Worm (Caenorhabditis elegans) whole organism, young adult: Measurements from ENCODE around the gene fbxb-77.

Source experiments
- B0261.1 ChIP-seq: sonication (generic microtip); optimal IDR thresholded peaks from 2 replicates; lab custom pipeline; 2016; ENCODE audit warnings: mild to moderate bottlenecking, missing genetic modification characterization, moderate library complexity, missing compliant biosample characterization
- D2030.7 ChIP-seq: fragments of 200-800 bp; sonication (Bioruptor generic); IDR thresholded peaks from 2 replicates; pipeline ENCODE4 v1.3.6; 2022; ENCODE audit warnings: missing genetic modification reagents, missing genetic modification characterization, missing compliant biosample characterization
- F33H1.4 ChIP-seq: fragments of 200-800 bp; sonication (Bioruptor generic); IDR thresholded peaks from 2 replicates; pipeline ENCODE4 v1.3.6; 2022; ENCODE audit warnings: missing genetic modification reagents, missing genetic modification characterization, missing compliant biosample characterization
- F37B4.10 ChIP-seq: fragments of 200-800 bp; sonication (Bioruptor generic); IDR thresholded peaks from 2 replicates; pipeline ENCODE4 v1.3.6; 2022; ENCODE audit warnings: missing genetic modification characterization, missing compliant biosample characterization
- F57A8.1 ChIP-seq: fragments of 200-800 bp; sonication (Bioruptor generic); optimal IDR thresholded peaks from 2 replicates; lab custom pipeline; 2018; ENCODE audit warnings: mild to moderate bottlenecking, missing genetic modification characterization, moderate library complexity, missing compliant biosample characterization
- F57C9.4 ChIP-seq: sonication (generic microtip); optimal IDR thresholded peaks from 2 replicates; lab custom pipeline; 2017; ENCODE audit warnings: mild to moderate bottlenecking, missing genetic modification characterization, missing compliant biosample characterization
- K11D2.4 ChIP-seq: fragments of 200-800 bp; sonication (Bioruptor generic); IDR thresholded peaks from 2 replicates; pipeline ENCODE4 v1.3.6; 2022; ENCODE audit warnings: missing genetic modification reagents, missing genetic modification characterization, missing compliant biosample characterization
- K12H6.12 ChIP-seq: fragments of 200-800 bp; sonication (Bioruptor generic); optimal IDR thresholded peaks from 2 replicates; lab custom pipeline; 2018; ENCODE audit warnings: mild to moderate bottlenecking, missing genetic modification characterization, missing compliant biosample characterization
- Y53G8AR.9 ChIP-seq: fragments of 200-800 bp; sonication (Bioruptor generic); conservative IDR thresholded peaks from 2 replicates; pipeline ENCODE4 v1.3.6; 2022; ENCODE audit warnings: missing genetic modification reagents, missing genetic modification characterization, missing compliant biosample characterization
- Y56A3A.18 ChIP-seq: fragments of 200-800 bp; sonication (Bioruptor generic); IDR thresholded peaks from 2 replicates; pipeline ENCODE4 v1.3.6; 2022; ENCODE audit warnings: missing genetic modification reagents, missing genetic modification characterization, missing compliant biosample characterization
- Y95B8A.8 ChIP-seq: fragments of 200-800 bp; sonication (Bioruptor generic); IDR thresholded peaks from 2 replicates; pipeline ENCODE4 v1.3.6; 2022; ENCODE audit warnings: missing genetic modification reagents, missing genetic modification characterization, missing compliant biosample characterization
- ZK185.1 ChIP-seq: sonication (generic microtip); optimal IDR thresholded peaks from 2 replicates; lab custom pipeline; 2016; ENCODE audit warnings: mild to moderate bottlenecking, missing genetic modification characterization, missing compliant biosample characterization; ENCODE audit not compliant: poor library complexity, severe bottlenecking
- aptf-2 ChIP-seq: fragments of 200-800 bp; sonication (Bioruptor generic); conservative IDR thresholded peaks from 2 replicates; pipeline ENCODE4 v1.3.6; 2022; ENCODE audit warnings: missing genetic modification reagents, missing genetic modification characterization, missing compliant biosample characterization
- athp-1 ChIP-seq: sonication (generic microtip); optimal IDR thresholded peaks from 2 replicates; lab custom pipeline; 2017; ENCODE audit warnings: mild to moderate bottlenecking, missing genetic modification characterization, missing compliant biosample characterization
- attf-5 ChIP-seq: fragments of 200-800 bp; sonication (Bioruptor generic); optimal IDR thresholded peaks from 2 replicates; lab custom pipeline; 2018; ENCODE audit warnings: mild to moderate bottlenecking, missing genetic modification characterization, missing compliant biosample characterization
- attf-6 ChIP-seq: fragments of 200-800 bp; sonication (Bioruptor generic); IDR thresholded peaks from 2 replicates; pipeline ENCODE4 v1.3.6; 2022; ENCODE audit warnings: missing genetic modification reagents, missing genetic modification characterization, missing compliant biosample characterization
- bed-2 ChIP-seq: fragments of 200-800 bp; sonication (Bioruptor generic); IDR thresholded peaks from 2 replicates; pipeline ENCODE4 v1.3.6; 2022; ENCODE audit warnings: missing genetic modification reagents, missing genetic modification characterization, missing compliant biosample characterization
- ceh-100 ChIP-seq: fragments of 200-800 bp; sonication (Bioruptor generic); IDR thresholded peaks from 2 replicates; pipeline ENCODE4 v1.3.6; 2022; ENCODE audit warnings: missing genetic modification reagents, missing genetic modification characterization, missing compliant biosample characterization
- ceh-79 ChIP-seq: sonication (generic microtip); optimal IDR thresholded peaks from 2 replicates; lab custom pipeline; 2017; ENCODE audit warnings: mild to moderate bottlenecking, missing genetic modification characterization, missing compliant biosample characterization
- dox-1 ChIP-seq: fragments of 200-800 bp; sonication (Bioruptor generic); IDR thresholded peaks from 2 replicates; pipeline ENCODE4 v1.3.6; 2022; ENCODE audit warnings: missing genetic modification reagents, missing genetic modification characterization, missing compliant biosample characterization
- efl-1 ChIP-seq: fragments of 150-350 bp; optimal IDR thresholded peaks from 2 replicates; lab custom pipeline; 2014; ENCODE audit warnings: missing biosample characterization, missing genetic modification reagents, missing genetic modification characterization
- egl-44 ChIP-seq: fragments of 200-800 bp; sonication (Bioruptor generic); IDR thresholded peaks from 2 replicates; pipeline ENCODE4 v1.3.6; 2022; ENCODE audit warnings: missing genetic modification reagents, missing genetic modification characterization, missing compliant biosample characterization
- ekl-4 ChIP-seq: fragments of 200-800 bp; sonication (Bioruptor generic); IDR thresholded peaks from 2 replicates; pipeline ENCODE4 v1.3.6; 2022; ENCODE audit warnings: missing genetic modification reagents, missing genetic modification characterization, missing compliant biosample characterization
- fkh-3 ChIP-seq: sonication (generic microtip); optimal IDR thresholded peaks from 2 replicates; lab custom pipeline; 2016; ENCODE audit warnings: mild to moderate bottlenecking, missing genetic modification characterization, missing compliant biosample characterization
- hmg-1.2 ChIP-seq: fragments of 200-800 bp; sonication (Bioruptor generic); IDR thresholded peaks from 2 replicates; pipeline ENCODE4 v1.3.6; 2022; ENCODE audit warnings: missing genetic modification reagents, missing genetic modification characterization, missing compliant biosample characterization
- let-526 ChIP-seq: fragments of 200-800 bp; sonication (Bioruptor generic); IDR thresholded peaks from 2 replicates; pipeline ENCODE4 v1.3.6; 2022; ENCODE audit warnings: missing genetic modification reagents, missing genetic modification characterization, missing compliant biosample characterization
- let-607 ChIP-seq, 2 experiments: fragments of 200-800 bp in 1 of 2; sonication (Bioruptor generic) in 1 of 2; sonication (generic microtip) in 1 of 2; optimal IDR thresholded peaks; 2 replicates each; lab custom pipeline; 2016 to 2018; ENCODE audit warnings: mild to moderate bottlenecking in 2 of 2, missing compliant biosample characterization in 2 of 2, missing genetic modification characterization in 2 of 2, moderate library complexity in 2 of 2, missing genotype in 1 of 2
- lin-26 ChIP-seq: fragments of 200-800 bp; sonication (Bioruptor generic); IDR thresholded peaks from 2 replicates; pipeline ENCODE4 v1.3.6; 2022; ENCODE audit warnings: missing genetic modification reagents, missing genetic modification characterization, missing compliant biosample characterization
- lir-1 ChIP-seq: fragments of 200-800 bp; sonication (Bioruptor generic); conservative IDR thresholded peaks from 2 replicates; pipeline ENCODE4 v1.3.6; 2022; ENCODE audit warnings: missing genetic modification reagents, missing genetic modification characterization, missing compliant biosample characterization
- lsl-1 ChIP-seq: fragments of 200-800 bp; sonication (Bioruptor generic); optimal IDR thresholded peaks from 2 replicates; lab custom pipeline; 2018; ENCODE audit warnings: mild to moderate bottlenecking, missing genetic modification characterization, moderate library complexity, missing compliant biosample characterization
- madf-6 ChIP-seq: fragments of 200-800 bp; sonication (Bioruptor generic); IDR thresholded peaks from 2 replicates; pipeline ENCODE4 v1.3.6; 2022; ENCODE audit warnings: missing genetic modification reagents, missing genetic modification characterization, missing compliant biosample characterization
- madf-8 ChIP-seq: fragments of 200-800 bp; sonication (Bioruptor generic); conservative IDR thresholded peaks from 2 replicates; pipeline ENCODE4 v1.3.6; 2022; ENCODE audit warnings: missing genetic modification reagents, missing genetic modification characterization, missing compliant biosample characterization
- mcd-1 ChIP-seq: fragments of 200-800 bp; sonication (Bioruptor generic); IDR thresholded peaks from 2 replicates; pipeline ENCODE4 v1.3.6; 2022; ENCODE audit warnings: missing genetic modification reagents, missing genetic modification characterization, missing compliant biosample characterization
- mxl-1 ChIP-seq: sonication (generic microtip); optimal IDR thresholded peaks from 2 replicates; lab custom pipeline; 2016; ENCODE audit warnings: missing genetic modification characterization, missing compliant biosample characterization
- pha-4 ChIP-seq: fragments of 150-350 bp; sonication (generic microtip); optimal IDR thresholded peaks from 2 replicates; lab custom pipeline; 2014; ENCODE audit warnings: missing biosample characterization, missing genetic modification reagents, missing genetic modification characterization
- rcor-1 ChIP-seq: fragments of 200-800 bp; sonication (Bioruptor generic); IDR thresholded peaks from 2 replicates; pipeline ENCODE4 v1.3.6; 2022; ENCODE audit warnings: missing genetic modification reagents, missing genetic modification characterization, missing compliant biosample characterization
- repo-1 ChIP-seq: sonication (generic microtip); optimal IDR thresholded peaks from 2 replicates; lab custom pipeline; 2017; ENCODE audit warnings: mild to moderate bottlenecking, missing genetic modification characterization, missing compliant biosample characterization
- snpc-1.3 ChIP-seq: sonication (generic microtip); optimal IDR thresholded peaks from 2 replicates; lab custom pipeline; 2017; ENCODE audit warnings: missing genetic modification characterization, mild to moderate bottlenecking, missing compliant biosample characterization, antibody characterized with exemption, moderate library complexity, missing genotype, missing genetic modification reagents; ENCODE audit not compliant: insufficient read depth
- snpc-3.4 ChIP-seq: sonication (generic microtip); optimal IDR thresholded peaks from 2 replicates; lab custom pipeline; 2017; ENCODE audit warnings: missing genetic modification characterization, mild to moderate bottlenecking, missing compliant biosample characterization, antibody characterized with exemption, moderate library complexity, missing genotype, missing genetic modification reagents
- snpc-4 ChIP-seq, 5 experiments: fragments of 150-350 bp in 1 of 5; sonication (generic microtip) in 4 of 5; optimal IDR thresholded peaks; 2 replicates each; lab custom pipeline; 2014 to 2018; ENCODE audit warnings: missing genetic modification characterization in 5 of 5, missing biosample characterization in 3 of 5, antibody characterized with exemption in 2 of 5, mild to moderate bottlenecking in 2 of 5, missing compliant biosample characterization in 2 of 5, missing genotype in 2 of 5, moderate library complexity in 2 of 5, missing genetic modification reagents in 1 of 5
- somi-1 ChIP-seq: fragments of 200-800 bp; sonication (Bioruptor generic); optimal IDR thresholded peaks from 2 replicates; lab custom pipeline; 2018; ENCODE audit warnings: mild to moderate bottlenecking, missing genetic modification characterization, missing compliant biosample characterization
- tlf-1 ChIP-seq: fragments of 200-800 bp; sonication (Bioruptor generic); optimal IDR thresholded peaks from 2 replicates; lab custom pipeline; 2018; ENCODE audit warnings: mild to moderate bottlenecking, missing genetic modification characterization, missing compliant biosample characterization
- unc-130 ChIP-seq: sonication (generic microtip); optimal IDR thresholded peaks from 2 replicates; lab custom pipeline; 2016; ENCODE audit warnings: missing genetic modification reagents, missing genetic modification characterization, missing compliant biosample characterization
- xnd-1 ChIP-seq: sonication (generic microtip); optimal IDR thresholded peaks from 2 replicates; lab custom pipeline; 2016; ENCODE audit warnings: missing genotype, missing genetic modification reagents, missing genetic modification characterization, missing compliant biosample characterization
- zim-3 ChIP-seq: sonication (generic microtip); optimal IDR thresholded peaks from 2 replicates; lab custom pipeline; 2017; ENCODE audit warnings: mild to moderate bottlenecking, missing genetic modification characterization, moderate library complexity, missing compliant biosample characterization
- ztf-22 ChIP-seq: fragments of 200-800 bp; sonication (Bioruptor generic); optimal IDR thresholded peaks from 2 replicates; lab custom pipeline; 2018; ENCODE audit warnings: mild to moderate bottlenecking, missing genetic modification characterization, moderate library complexity, missing compliant biosample characterization

fbxb-77 gene

DNA sequence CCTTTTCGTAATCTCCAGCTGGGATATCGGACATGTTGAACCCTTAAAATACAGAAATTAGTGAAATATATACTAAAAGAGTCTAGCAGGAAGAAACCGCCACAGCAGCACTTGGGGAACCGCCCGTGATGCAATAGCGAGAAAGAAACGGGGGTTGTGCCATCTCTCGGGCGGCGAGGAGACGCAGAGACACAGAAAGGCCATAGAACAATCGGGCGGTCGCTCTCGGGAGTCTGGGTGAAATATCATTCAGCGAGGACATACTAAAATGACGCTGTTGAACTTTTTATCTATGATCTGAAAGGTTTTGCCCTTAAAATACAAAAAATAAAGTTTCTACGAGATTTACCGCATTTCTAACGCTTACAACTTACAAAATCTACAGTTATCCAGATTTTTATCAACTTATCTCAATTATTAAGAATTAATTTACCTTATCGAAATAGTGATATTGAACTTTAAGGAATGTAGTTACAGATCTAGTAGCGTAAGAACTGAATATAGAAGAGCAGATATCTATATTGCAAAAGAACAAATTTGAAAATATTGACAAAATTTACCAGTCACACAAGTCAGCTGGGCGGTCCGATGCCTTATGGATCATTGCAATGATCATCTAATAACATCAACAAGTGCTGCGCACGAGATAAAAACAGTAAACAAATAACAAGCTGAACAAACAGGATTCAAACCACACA lies 7.4 kb downstream of the fbxb-77 start, which contains the start of gene cyc-2.1:
cyc-2.1 (minus strand) TSS at position 605 of the 698 bp plus-strand sequence.
- TF ChIP-seq mcd-1: peak; percentile 81
- peak; percentile 20 for TF ChIP-seq B0261.1
- no peak for TF ChIP-seq aptf-2 (GFP tag; lab: Robert Waterston, UW)
- peak; percentile 74 for TF ChIP-seq dox-1 (GFP tag; lab: Robert Waterston, UW)
- TF ChIP-seq zim-3: no peak
- TF ChIP-seq unc-130 (GFP tag; lab: Kevin White, UChicago): peak; percentile 43
- TF ChIP-seq attf-5: peak; percentile 92
- peak; percentile 5 for TF ChIP-seq efl-1
- no peak for TF ChIP-seq let-526 (GFP tag; lab: Robert Waterston, UW)
- peak; percentile 36 for TF ChIP-seq snpc-1.3
- TF ChIP-seq Y95B8A.8 (GFP tag; lab: Robert Waterston, UW): peak; percentile 78
- TF ChIP-seq attf-6 (GFP tag; lab: Robert Waterston, UW): peak; percentile 84
- TF ChIP-seq madf-8 (GFP tag; lab: Robert Waterston, UW): no peak
- TF ChIP-seq lsl-1 (GFP tag; lab: Kevin White, UChicago): peak; percentile 54
- TF ChIP-seq ceh-79 (tag; lab: Kevin White, UChicago): no peak
- TF ChIP-seq lin-26 (GFP tag; lab: Robert Waterston, UW): peak; percentile 66
- TF ChIP-seq Y53G8AR.9 (GFP tag; lab: Robert Waterston, UW): peak; percentile 82
- TF ChIP-seq Y56A3A.18 (GFP tag; lab: Robert Waterston, UW): peak; percentile 47; the same call in 1 of the 2 replicates
- TF ChIP-seq F37B4.10 (GFP tag; lab: Robert Waterston, UW): no peak
- TF ChIP-seq ZK185.1: peak; percentile 49
- peak; percentile 63 for TF ChIP-seq tlf-1 (GFP tag; lab: Kevin White, UChicago)
- TF ChIP-seq F57C9.4 (tag; lab: Kevin White, UChicago): no peak
- no peak for TF ChIP-seq pha-4 (tag; lab: Kevin White, UChicago)
- peak; percentile 14 for TF ChIP-seq repo-1 (tag; lab: Kevin White, UChicago)
- TF ChIP-seq K12H6.12 (tag; lab: Kevin White, UChicago): peak; percentile 45
- 0 out of 2 replicates have a peak, but pooled peaks have one; percentile 39 for TF ChIP-seq egl-44 (GFP tag; lab: Robert Waterston, UW)
- TF ChIP-seq let-607 (tag; optimal IDR thresholded peaks at IDR 0.05; lab: Kevin White, UChicago): peak in 1 of 2 experiments; percentile 58
- peak; percentile 30 for TF ChIP-seq snpc-4 (GFP tag; optimal IDR thresholded peaks at IDR 0.05; lab: Kevin White, UChicago)
- TF ChIP-seq snpc-4 (tag; optimal IDR thresholded peaks at IDR 0.05; lab: Kevin White, UChicago): peak in 3 of 4 experiments; percentile 43 to 73 (median 59)
- TF ChIP-seq F33H1.4 (GFP tag; lab: Robert Waterston, UW): peak; percentile 41
- peak; percentile 38 for TF ChIP-seq ceh-100 (GFP tag; lab: Robert Waterston, UW)
- TF ChIP-seq athp-1 (tag; lab: Kevin White, UChicago): peak; percentile 70
- no peak for TF ChIP-seq bed-2 (GFP tag; lab: Robert Waterston, UW)
- TF ChIP-seq snpc-3.4 (tag; lab: Kevin White, UChicago): peak; percentile 92
- TF ChIP-seq hmg-1.2 (GFP tag; lab: Robert Waterston, UW): peak; percentile 69
- TF ChIP-seq fkh-3 (tag; lab: Kevin White, UChicago): no peak
- no peak for TF ChIP-seq D2030.7 (GFP tag; lab: Robert Waterston, UW)
- no peak for TF ChIP-seq F57A8.1 (GFP tag; lab: Kevin White, UChicago)
- peak; percentile 61; the same call in 1 of the 2 replicates for TF ChIP-seq rcor-1 (GFP tag; lab: Robert Waterston, UW)
- peak; percentile 79; the same call in 1 of the 2 replicates for TF ChIP-seq ekl-4 (GFP tag; lab: Robert Waterston, UW)
- TF ChIP-seq xnd-1 (tag; lab: Kevin White, UChicago): peak; percentile 57
- no peak for TF ChIP-seq lir-1 (GFP tag; lab: Robert Waterston, UW)
- no peak for TF ChIP-seq somi-1 (GFP tag; lab: Kevin White, UChicago)
- no peak for TF ChIP-seq mxl-1
- TF ChIP-seq K11D2.4 (GFP tag; lab: Robert Waterston, UW): 0 out of 2 replicates have a peak, but pooled peaks have one; percentile 21
- peak; percentile 81 for TF ChIP-seq madf-6
- TF ChIP-seq ztf-22 (GFP tag; lab: Kevin White, UChicago): no peak
